Fruit fly (Drosophila melanogaster) S2 (cell line): ENCODE results near the gene GAPcenA.

ENCODE experiments used
- CG8478 ChIP-seq: fragments of >200 bp; optimal IDR thresholded peaks from 2 replicates; lab custom pipeline; 2018
- CTCF ChIP-seq, 2 experiments: fragments of >200 bp; optimal IDR thresholded peaks; 2 replicates each; lab custom pipeline; 2018

GAPcenA gene

dm6 chr3L:8396187-8396586 lies 49.8 kb downstream of the GAPcenA start:
- no peak for TF ChIP-seq CG8478
- no peak for TF ChIP-seq CTCF (optimal IDR thresholded peaks at IDR 0.05; lab: Kevin White, UChicago)

DNA sequence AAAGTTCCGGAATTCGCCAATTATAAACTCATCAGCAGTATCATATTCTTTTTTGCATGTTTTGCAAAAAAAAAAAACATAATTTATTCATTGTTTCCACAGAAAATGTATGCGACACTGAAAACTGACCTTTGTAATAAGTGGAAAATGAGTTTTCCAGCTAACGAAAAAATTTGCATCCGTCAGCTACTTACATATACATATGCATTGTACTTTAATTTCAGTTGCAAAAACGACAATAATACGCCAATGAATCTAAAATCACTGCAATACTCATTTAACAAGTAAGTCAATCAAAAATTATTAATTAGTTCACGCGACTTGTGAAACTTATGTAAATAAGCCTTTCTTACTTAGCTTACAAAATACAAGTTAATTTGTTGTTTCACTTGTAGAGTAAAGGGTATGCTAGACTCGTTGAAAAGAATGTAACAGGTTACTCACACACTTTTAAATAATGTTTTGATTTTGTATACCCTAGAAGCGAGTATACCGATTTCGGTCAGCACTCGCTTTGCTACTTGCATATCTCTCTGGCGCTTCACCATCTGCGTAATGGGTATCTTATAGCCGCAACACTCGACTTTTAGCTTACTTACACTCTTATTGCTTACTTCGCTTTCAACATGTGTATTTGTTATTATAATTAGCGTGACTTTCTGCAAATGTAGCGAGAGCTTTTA lies 52.5 kb downstream of the GAPcenA start:
- TF ChIP-seq CG8478 (no peak), CTCF (optimal IDR thresholded peaks at IDR 0.05; lab: Kevin White, UChicago) (no peak)
